Worm (Caenorhabditis elegans) whole organism, L3 larva: ENCODE data around the gene fbxa-138.

Source experiments
- aly-2 ChIP-seq: fragments of 150-350 bp; optimal IDR thresholded peaks from 2 replicates; lab custom pipeline; 2014; ENCODE audit warnings: missing biosample characterization, missing genetic modification characterization
- elt-1 ChIP-seq: fragments of 150-350 bp; optimal IDR thresholded peaks from 2 replicates; lab custom pipeline; 2014; ENCODE audit warnings: missing biosample characterization, missing genetic modification characterization
- fos-1 ChIP-seq: fragments of 150-350 bp; optimal IDR thresholded peaks from 2 replicates; lab custom pipeline; 2014; ENCODE audit warnings: missing biosample characterization, missing genetic modification characterization
- nhr-25 ChIP-seq: sonication (generic microtip); optimal IDR thresholded peaks from 2 replicates; lab custom pipeline; 2017; ENCODE audit warnings: missing biosample characterization, missing genetic modification characterization
- nhr-43 ChIP-seq: sonication (generic microtip); optimal IDR thresholded peaks from 2 replicates; lab custom pipeline; 2016; ENCODE audit warnings: mild to moderate bottlenecking, missing genetic modification characterization, missing compliant biosample characterization; ENCODE audit not compliant: poor library complexity, severe bottlenecking
- nhr-67 ChIP-seq: fragments of 150-350 bp; optimal IDR thresholded peaks from 2 replicates; lab custom pipeline; 2014; ENCODE audit warnings: missing biosample characterization, missing genetic modification characterization
- nhr-76 ChIP-seq: fragments of 150-350 bp; sonication (generic microtip); optimal IDR thresholded peaks from 5 replicates; lab custom pipeline; 2014; ENCODE audit warnings: missing biosample characterization, missing genetic modification characterization
- unc-39 ChIP-seq: sonication (generic microtip); optimal IDR thresholded peaks from 4 replicates; lab custom pipeline; 2017; ENCODE audit warnings: missing biosample characterization, missing genetic modification characterization

ce11 chrIII:1392763-1393162, 8.7 kb upstream of the fbxa-138 start:
- TF ChIP-seq fos-1 (tag; lab: Kevin White, UChicago): no peak
- TF ChIP-seq nhr-25 (tag; lab: Kevin White, UChicago): no peak
- no peak for TF ChIP-seq aly-2 (tag; lab: Kevin White, UChicago)
- no peak for TF ChIP-seq elt-1 (tag; lab: Kevin White, UChicago)
- no peak for TF ChIP-seq nhr-76 (tag; lab: Kevin White, UChicago)
- TF ChIP-seq unc-39 (tag; lab: Kevin White, UChicago): no peak
- no peak for TF ChIP-seq nhr-67
- no peak for TF ChIP-seq nhr-43 (tag; lab: Kevin White, UChicago)
